Worm (Caenorhabditis elegans) whole organism, midembryonic: ENCODE results near the gene nhr-72.

Experiments used
- flt-1 ChIP-seq: fragments of 200-800 bp; sonication (Bioruptor generic); IDR thresholded peaks from 2 replicates; pipeline ENCODE4 v1.3.6; 2022; ENCODE audit warnings: missing genetic modification characterization, missing compliant biosample characterization
- klf-2 ChIP-seq: fragments of 200-800 bp; sonication (Bioruptor generic); conservative IDR thresholded peaks from 2 replicates; pipeline ENCODE4 v1.3.6; 2022; ENCODE audit warnings: missing genetic modification reagents, missing genetic modification characterization, missing compliant biosample characterization

DNA sequence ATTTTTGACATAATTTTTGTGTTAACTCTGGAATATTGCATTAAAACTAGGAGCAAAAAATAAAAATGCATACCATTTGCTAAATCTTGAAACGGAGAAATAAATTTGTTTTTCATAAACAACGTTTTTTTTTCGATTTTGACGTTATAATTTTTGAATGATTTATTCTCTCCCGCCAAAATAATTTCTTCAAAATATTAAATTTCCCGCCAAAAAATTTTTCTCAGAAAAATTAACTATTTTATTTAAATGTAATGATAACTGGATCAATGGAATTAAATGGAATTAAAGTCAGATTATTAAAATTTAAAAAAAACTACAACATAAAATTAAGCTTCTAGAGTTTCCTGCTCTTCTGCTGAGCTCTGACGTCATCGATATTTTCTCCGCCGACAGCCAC lies 26.6 kb upstream of the nhr-72 start, which contains the start of gene nep-3:
- TF ChIP-seq klf-2 (GFP tag; lab: Robert Waterston, UW) (no peak), flt-1 (no peak)
